Worm (Caenorhabditis elegans) whole organism, young adult: Measurements from ENCODE around the gene pnc-2.

ENCODE experiments used
- C06A6.2 ChIP-seq: fragments of 200-800 bp; sonication (Bioruptor generic); conservative IDR thresholded peaks from 2 replicates; pipeline ENCODE4 v1.3.6; 2022; ENCODE audit warnings: missing genetic modification characterization, missing compliant biosample characterization
- D2030.7 ChIP-seq: fragments of 200-800 bp; sonication (Bioruptor generic); IDR thresholded peaks from 2 replicates; pipeline ENCODE4 v1.3.6; 2022; ENCODE audit warnings: missing genetic modification reagents, missing genetic modification characterization, missing compliant biosample characterization
- F23B12.7 ChIP-seq: sonication (generic microtip); optimal IDR thresholded peaks from 2 replicates; lab custom pipeline; 2017; ENCODE audit warnings: missing genetic modification characterization, mild to moderate bottlenecking, missing compliant biosample characterization, antibody characterized with exemption, moderate library complexity; ENCODE audit not compliant: insufficient read depth
- F33H1.4 ChIP-seq: fragments of 200-800 bp; sonication (Bioruptor generic); IDR thresholded peaks from 2 replicates; pipeline ENCODE4 v1.3.6; 2022; ENCODE audit warnings: missing genetic modification reagents, missing genetic modification characterization, missing compliant biosample characterization
- F37B4.10 ChIP-seq: fragments of 200-800 bp; sonication (Bioruptor generic); IDR thresholded peaks from 2 replicates; pipeline ENCODE4 v1.3.6; 2022; ENCODE audit warnings: missing genetic modification characterization, missing compliant biosample characterization
- F52B5.7 ChIP-seq: sonication (generic microtip); optimal IDR thresholded peaks from 2 replicates; lab custom pipeline; 2016; ENCODE audit warnings: mild to moderate bottlenecking, missing genetic modification characterization, missing compliant biosample characterization
- F57A8.1 ChIP-seq: fragments of 200-800 bp; sonication (Bioruptor generic); optimal IDR thresholded peaks from 2 replicates; lab custom pipeline; 2018; ENCODE audit warnings: mild to moderate bottlenecking, missing genetic modification characterization, moderate library complexity, missing compliant biosample characterization
- T26A5.8 ChIP-seq: sonication (generic microtip); optimal IDR thresholded peaks from 2 replicates; lab custom pipeline; 2016; ENCODE audit warnings: missing genetic modification characterization, missing compliant biosample characterization
- Y56A3A.18 ChIP-seq: fragments of 200-800 bp; sonication (Bioruptor generic); IDR thresholded peaks from 2 replicates; pipeline ENCODE4 v1.3.6; 2022; ENCODE audit warnings: missing genetic modification reagents, missing genetic modification characterization, missing compliant biosample characterization
- Y67H2A.10 ChIP-seq: fragments of 200-800 bp; sonication (Bioruptor generic); conservative IDR thresholded peaks from 2 replicates; pipeline ENCODE4 v1.3.6; 2022; ENCODE audit warnings: missing genetic modification reagents, missing genetic modification characterization, missing compliant biosample characterization
- ZK185.1 ChIP-seq: sonication (generic microtip); optimal IDR thresholded peaks from 2 replicates; lab custom pipeline; 2016; ENCODE audit warnings: mild to moderate bottlenecking, missing genetic modification characterization, missing compliant biosample characterization; ENCODE audit not compliant: poor library complexity, severe bottlenecking
- atf-7 ChIP-seq: sonication (generic microtip); optimal IDR thresholded peaks from 2 replicates; lab custom pipeline; 2017; ENCODE audit warnings: mild to moderate bottlenecking, missing genetic modification characterization, missing compliant biosample characterization
- athp-1 ChIP-seq: sonication (generic microtip); optimal IDR thresholded peaks from 2 replicates; lab custom pipeline; 2017; ENCODE audit warnings: mild to moderate bottlenecking, missing genetic modification characterization, missing compliant biosample characterization
- attf-6 ChIP-seq: fragments of 200-800 bp; sonication (Bioruptor generic); IDR thresholded peaks from 2 replicates; pipeline ENCODE4 v1.3.6; 2022; ENCODE audit warnings: missing genetic modification reagents, missing genetic modification characterization, missing compliant biosample characterization
- bed-1 ChIP-seq: fragments of 200-800 bp; sonication (Bioruptor generic); IDR thresholded peaks from 2 replicates; pipeline ENCODE4 v1.3.6; 2022; ENCODE audit warnings: missing genetic modification reagents, missing genetic modification characterization, missing compliant biosample characterization
- cebp-1 ChIP-seq, 2 experiments: fragments of 200-800 bp in 1 of 2; sonication (Bioruptor generic) in 1 of 2; sonication (generic microtip) in 1 of 2; IDR thresholded peaks in 1 of 2; optimal IDR thresholded peaks in 1 of 2; 2 replicates each; pipeline versions ENCODE4 v1.3.6 to Lab custom; 2017 to 2022; ENCODE audit warnings: missing compliant biosample characterization in 2 of 2, missing genetic modification characterization in 2 of 2, mild to moderate bottlenecking in 1 of 2, missing genetic modification reagents in 1 of 2, moderate library complexity in 1 of 2
- ceh-40 ChIP-seq: fragments of 200-800 bp; sonication (Bioruptor generic); IDR thresholded peaks from 2 replicates; pipeline ENCODE4 v1.3.6; 2022; ENCODE audit warnings: missing genetic modification characterization, missing compliant biosample characterization
- egl-18 ChIP-seq: fragments of 200-800 bp; sonication (Bioruptor generic); IDR thresholded peaks from 2 replicates; pipeline ENCODE4 v1.3.6; 2022; ENCODE audit warnings: missing genetic modification reagents, missing genetic modification characterization, missing compliant biosample characterization
- ekl-4 ChIP-seq: fragments of 200-800 bp; sonication (Bioruptor generic); IDR thresholded peaks from 2 replicates; pipeline ENCODE4 v1.3.6; 2022; ENCODE audit warnings: missing genetic modification reagents, missing genetic modification characterization, missing compliant biosample characterization
- hlh-12 ChIP-seq: sonication (generic microtip); optimal IDR thresholded peaks from 2 replicates; lab custom pipeline; 2016; ENCODE audit warnings: missing genetic modification characterization, missing compliant biosample characterization
- hmg-1.2 ChIP-seq: fragments of 200-800 bp; sonication (Bioruptor generic); IDR thresholded peaks from 2 replicates; pipeline ENCODE4 v1.3.6; 2022; ENCODE audit warnings: missing genetic modification reagents, missing genetic modification characterization, missing compliant biosample characterization
- lin-35 ChIP-seq, 3 experiments: fragments of 150-350 bp in 2 of 3; sonication (generic microtip) in 1 of 3; optimal IDR thresholded peaks; 2 replicates each; lab custom pipeline; 2014 to 2018; ENCODE audit warnings: missing biosample characterization in 3 of 3, missing genetic modification characterization in 3 of 3, missing genetic modification reagents in 3 of 3
- lin-40 ChIP-seq: sonication (generic microtip); optimal IDR thresholded peaks from 2 replicates; lab custom pipeline; 2016; ENCODE audit warnings: missing genetic modification characterization, mild to moderate bottlenecking, missing compliant biosample characterization, missing genotype, missing genetic modification reagents
- nfya-1 ChIP-seq: sonication (generic microtip); optimal IDR thresholded peaks from 2 replicates; lab custom pipeline; 2017; ENCODE audit warnings: antibody characterized with exemption, missing compliant biosample characterization, missing genetic modification characterization, borderline replicate concordance; ENCODE audit not compliant: insufficient read depth
- nhr-120 ChIP-seq: fragments of 200-800 bp; sonication (Bioruptor generic); IDR thresholded peaks from 2 replicates; pipeline ENCODE4 v1.3.6; 2022; ENCODE audit warnings: missing genetic modification characterization, missing compliant biosample characterization
- nhr-179 ChIP-seq: sonication (generic microtip); optimal IDR thresholded peaks from 2 replicates; lab custom pipeline; 2016; ENCODE audit warnings: mild to moderate bottlenecking, missing genetic modification characterization, missing compliant biosample characterization
- pbrm-1 ChIP-seq: fragments of 200-800 bp; sonication (Bioruptor generic); IDR thresholded peaks from 2 replicates; pipeline ENCODE4 v1.3.6; 2022; ENCODE audit warnings: missing genetic modification reagents, missing genetic modification characterization, missing compliant biosample characterization
- repo-1 ChIP-seq: sonication (generic microtip); optimal IDR thresholded peaks from 2 replicates; lab custom pipeline; 2017; ENCODE audit warnings: mild to moderate bottlenecking, missing genetic modification characterization, missing compliant biosample characterization
- rpc-1 ChIP-seq, 2 experiments: fragments of 150-350 bp in 1 of 2; sonication (generic microtip) in 1 of 2; optimal IDR thresholded peaks; 2 replicates each; lab custom pipeline; 2014 to 2018; ENCODE audit warnings: missing biosample characterization in 1 of 2, missing genetic modification characterization in 1 of 2, missing genetic modification reagents in 1 of 2, missing genotype in 1 of 2
- snpc-1.1 ChIP-seq: sonication (generic microtip); optimal IDR thresholded peaks from 2 replicates; lab custom pipeline; 2017; ENCODE audit warnings: missing genetic modification characterization, mild to moderate bottlenecking, missing compliant biosample characterization, antibody characterized with exemption, moderate library complexity, missing genotype, missing genetic modification reagents; ENCODE audit not compliant: insufficient read depth
- snpc-4 ChIP-seq, 5 experiments: fragments of 150-350 bp in 1 of 5; sonication (generic microtip) in 4 of 5; optimal IDR thresholded peaks; 2 replicates each; lab custom pipeline; 2014 to 2018; ENCODE audit warnings: missing genetic modification characterization in 5 of 5, missing biosample characterization in 3 of 5, antibody characterized with exemption in 2 of 5, mild to moderate bottlenecking in 2 of 5, missing compliant biosample characterization in 2 of 5, missing genotype in 2 of 5, moderate library complexity in 2 of 5, missing genetic modification reagents in 1 of 5
- somi-1 ChIP-seq: fragments of 200-800 bp; sonication (Bioruptor generic); optimal IDR thresholded peaks from 2 replicates; lab custom pipeline; 2018; ENCODE audit warnings: mild to moderate bottlenecking, missing genetic modification characterization, missing compliant biosample characterization
- tbp1 ChIP-seq: fragments of 200-800 bp; sonication (Bioruptor generic); optimal IDR thresholded peaks from 2 replicates; lab custom pipeline; 2018; ENCODE audit warnings: mild to moderate bottlenecking, missing genetic modification characterization, missing compliant biosample characterization
- tlf-1 ChIP-seq: fragments of 200-800 bp; sonication (Bioruptor generic); optimal IDR thresholded peaks from 2 replicates; lab custom pipeline; 2018; ENCODE audit warnings: mild to moderate bottlenecking, missing genetic modification characterization, missing compliant biosample characterization
- unc-130 ChIP-seq: sonication (generic microtip); optimal IDR thresholded peaks from 2 replicates; lab custom pipeline; 2016; ENCODE audit warnings: missing genetic modification reagents, missing genetic modification characterization, missing compliant biosample characterization

Gene pnc-2

DNA sequence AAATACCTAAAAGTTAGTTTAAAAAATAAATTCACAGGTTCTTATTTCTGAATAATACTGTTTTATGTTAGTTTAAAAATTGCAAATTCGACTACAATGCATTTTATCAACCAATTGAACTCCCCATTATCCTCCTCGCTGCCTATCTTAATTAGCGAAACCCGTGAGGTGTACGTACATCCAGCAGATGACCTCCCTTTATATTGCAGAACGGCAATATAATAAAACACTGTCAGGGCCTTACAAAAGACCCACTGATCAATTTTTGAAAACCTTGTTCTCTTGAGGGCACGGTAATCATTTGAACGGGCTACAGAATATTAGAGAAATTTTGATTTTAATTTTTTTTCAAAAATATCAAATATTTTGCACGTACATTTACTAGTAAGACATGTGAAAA is 45.0 kb downstream of the pnc-2 start:
- no peak for TF ChIP-seq F33H1.4 (GFP tag; lab: Robert Waterston, UW)
- TF ChIP-seq tlf-1 (GFP tag; lab: Kevin White, UChicago), result no peak
- no peak for TF ChIP-seq F23B12.7
- no peak for TF ChIP-seq ZK185.1
- peak; percentile 90 for TF ChIP-seq attf-6
- no peak for TF ChIP-seq nhr-120
- TF ChIP-seq athp-1 (tag; lab: Kevin White, UChicago), result no peak
- TF ChIP-seq snpc-4 (GFP tag; optimal IDR thresholded peaks at IDR 0.05; lab: Kevin White, UChicago), result peak; percentile 60
- peak; percentile 66 to 93 (median 87) for TF ChIP-seq snpc-4 (tag; optimal IDR thresholded peaks at IDR 0.05; lab: Kevin White, UChicago)
- peak; percentile 77 for TF ChIP-seq snpc-1.1 (tag; lab: Kevin White, UChicago)
- no peak for TF ChIP-seq ceh-40
- TF ChIP-seq F57A8.1 (GFP tag; lab: Kevin White, UChicago), result no peak
- peak; percentile 16 for TF ChIP-seq tbp1
- no peak for TF ChIP-seq Y67H2A.10 (GFP tag; lab: Robert Waterston, UW)

DNA sequence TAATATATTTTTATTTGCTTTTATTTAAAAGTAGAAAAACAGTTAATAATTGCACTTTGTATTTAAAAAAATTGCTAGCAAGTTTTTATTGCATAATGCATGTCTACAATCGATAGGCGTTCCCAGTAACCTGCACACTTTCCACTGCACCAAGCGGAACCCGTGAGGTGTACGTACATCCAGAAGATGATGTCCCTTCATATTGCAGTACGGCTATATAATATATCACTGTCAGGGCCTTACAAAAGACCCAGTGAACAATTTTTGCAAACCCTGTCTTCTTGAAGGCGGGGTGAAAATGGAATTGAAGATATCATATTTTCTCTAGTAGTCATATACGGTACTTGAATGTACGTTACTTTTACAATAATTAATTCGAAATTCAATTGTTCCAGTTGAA is 45.7 kb downstream of the pnc-2 start:
- TF ChIP-seq tbp1 (peak; percentile 62), unc-130 (GFP tag; lab: Kevin White, UChicago) (no peak), F33H1.4 (GFP tag; lab: Robert Waterston, UW) (no peak), lin-40 (tag; lab: Kevin White, UChicago) (no peak), cebp-1 (GFP tag; IDR thresholded peaks at IDR 0.05; lab: Robert Waterston, UW) (no peak), cebp-1 (tag; optimal IDR thresholded peaks at IDR 0.05; lab: Kevin White, UChicago) (no peak), lin-35 (GFP tag; optimal IDR thresholded peaks at IDR 0.05; lab: Kevin White, UChicago) (no peak), ZK185.1 (no peak), egl-18 (no peak), bed-1 (GFP tag; lab: Robert Waterston, UW) (no peak), hmg-1.2 (GFP tag; lab: Robert Waterston, UW) (peak; percentile 71; the same call in 1 of the 2 replicates), T26A5.8 (no peak), Y56A3A.18 (GFP tag; lab: Robert Waterston, UW) (no peak), C06A6.2 (GFP tag; lab: Robert Waterston, UW) (no peak), nhr-179 (tag; lab: Kevin White, UChicago) (no peak), nfya-1 (no peak), repo-1 (tag; lab: Kevin White, UChicago) (no peak), atf-7 (tag; lab: Kevin White, UChicago) (no peak), snpc-1.1 (tag; lab: Kevin White, UChicago) (peak; percentile 86), F52B5.7 (tag; lab: Kevin White, UChicago) (no peak), somi-1 (no peak), pbrm-1 (no peak), snpc-4 (GFP tag; optimal IDR thresholded peaks at IDR 0.05; lab: Kevin White, UChicago) (peak; percentile 88), snpc-4 (tag; optimal IDR thresholded peaks at IDR 0.05; lab: Kevin White, UChicago) (peak; percentile 89 to 93 (median 90)), D2030.7 (GFP tag; lab: Robert Waterston, UW) (0 out of 2 replicates have a peak, but pooled peaks have one; percentile 11), attf-6 (peak; percentile 96), ekl-4 (no peak)

DNA sequence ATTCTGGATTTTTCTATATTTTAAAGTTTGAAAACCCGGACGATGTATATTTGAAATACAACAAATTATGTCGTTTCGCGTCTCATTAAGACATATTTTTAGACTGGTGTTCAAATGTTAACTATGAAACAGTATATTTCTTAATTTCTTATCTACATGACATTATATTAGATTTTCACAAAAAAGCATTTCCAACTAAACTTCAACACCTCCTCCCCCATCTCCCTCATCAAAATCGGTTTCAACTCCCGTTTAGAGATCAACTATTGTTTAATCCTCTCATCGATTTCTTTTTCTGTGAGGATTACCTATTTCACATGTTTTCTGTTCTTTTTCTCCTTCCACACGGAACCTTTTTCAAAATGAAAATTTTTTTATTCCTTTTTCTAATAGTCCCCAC is 47.3 kb downstream of the pnc-2 start, which contains the start of gene Y57G11C.38:
Y57G11C.38 (plus strand) TSS at position 301 of the 400 bp plus-strand sequence.
- TF ChIP-seq cebp-1 (GFP tag; IDR thresholded peaks at IDR 0.05; lab: Robert Waterston, UW) (no peak), cebp-1 (tag; optimal IDR thresholded peaks at IDR 0.05; lab: Kevin White, UChicago) (no peak), rpc-1 (optimal IDR thresholded peaks at IDR 0.05; lab: Kevin White, UChicago) (no peak), rpc-1 (tag; optimal IDR thresholded peaks at IDR 0.05; lab: Kevin White, UChicago) (no peak), hlh-12 (no peak), F37B4.10 (GFP tag; lab: Robert Waterston, UW) (no peak)
